Fruit fly (Drosophila melanogaster): Measurements from ENCODE around the gene CG4789.

The CG4789 gene

dm6 chrX:16791058-16791457 is 9.7 kb upstream of the CG4789 start, which contains the start of gene Rrp45 (continued):
- no peak for TF ChIP-seq CG10543 (GFP tag; optimal IDR thresholded peaks at IDR 0.05)
- no peak for TF ChIP-seq Optix (GFP tag; IDR thresholded peaks at IDR 0.05)
- TF ChIP-seq CG1832 (GFP tag; optimal IDR thresholded peaks at IDR 0.05), result no peak
- TF ChIP-seq kay (GFP tag; optimal IDR thresholded peaks at IDR 0.05), result no peak
- no peak for TF ChIP-seq CG7839 (tag; optimal IDR thresholded peaks at IDR 0.05)
- no peak for TF ChIP-seq gcm2 (GFP tag; optimal IDR thresholded peaks at IDR 0.05)
- TF ChIP-seq CG6813 (GFP tag; optimal IDR thresholded peaks at IDR 0.05), result no peak
- TF ChIP-seq Bteb2 (GFP tag; optimal IDR thresholded peaks at IDR 0.05), result no peak
- no peak for TF ChIP-seq CG6175 (GFP tag; IDR thresholded peaks at IDR 0.05)
- peak; percentile 73 for TF ChIP-seq row (GFP tag; IDR thresholded peaks at IDR 0.05)
- no peak for TF ChIP-seq onecut (GFP tag; IDR thresholded peaks at IDR 0.05)
- TF ChIP-seq CG7963 (GFP tag; IDR thresholded peaks at IDR 0.05; ENCODE audit: partially characterized antibody), result no peak
- TF ChIP-seq salm (tag; optimal IDR thresholded peaks at IDR 0.05), result no peak
- no peak for TF ChIP-seq emc (GFP tag; optimal IDR thresholded peaks at IDR 0.05)
- no peak for TF ChIP-seq D19A (tag; optimal IDR thresholded peaks at IDR 0.05)
- no peak for TF ChIP-seq Bgb (GFP tag; IDR thresholded peaks at IDR 0.05; ENCODE audit: partially characterized antibody)
- peak; percentile 99 for TF ChIP-seq CG15514 (GFP tag; optimal IDR thresholded peaks at IDR 0.05)
- no peak for TF ChIP-seq fu2 (GFP tag; optimal IDR thresholded peaks at IDR 0.05)
- no peak for TF ChIP-seq CG6791 (GFP tag; IDR thresholded peaks at IDR 0.05; ENCODE audit: partially characterized antibody)
- TF ChIP-seq CG7745 (tag; optimal IDR thresholded peaks at IDR 0.05), result no peak
- no peak for TF ChIP-seq Six4 (GFP tag; optimal IDR thresholded peaks at IDR 0.05)
- no peak for TF ChIP-seq nau (GFP tag; optimal IDR thresholded peaks at IDR 0.05)
- TF ChIP-seq Usf (GFP tag; optimal IDR thresholded peaks at IDR 0.05), result no peak
- TF ChIP-seq CG10654 (GFP tag; optimal IDR thresholded peaks at IDR 0.05), result no peak
- no peak for TF ChIP-seq gfzf (GFP tag; optimal IDR thresholded peaks at IDR 0.05)
- no peak for TF ChIP-seq CG6254 (GFP tag; optimal IDR thresholded peaks at IDR 0.05)
- peak; percentile 16 for TF ChIP-seq BEAF-32 (GFP tag; optimal IDR thresholded peaks at IDR 0.05)
- no peak for TF ChIP-seq CG11247 (GFP tag; IDR thresholded peaks at IDR 0.05)
- no peak for TF ChIP-seq schlank (tag; optimal IDR thresholded peaks at IDR 0.05)
- no peak for TF ChIP-seq CG17568 (GFP tag; optimal IDR thresholded peaks at IDR 0.05)
- TF ChIP-seq CG10431 (GFP tag; optimal IDR thresholded peaks at IDR 0.05), result peak; percentile 96
- no peak for TF ChIP-seq ci (GFP tag; IDR thresholded peaks at IDR 0.05)
- no peak for TF ChIP-seq CG11696 (GFP tag; IDR thresholded peaks at IDR 0.05)
- no peak for TF ChIP-seq Hsf (GFP tag; optimal IDR thresholded peaks at IDR 0.05)
- TF ChIP-seq CG17361 (GFP tag; IDR thresholded peaks at IDR 0.05), result no peak
- TF ChIP-seq Doc2 (GFP tag; IDR thresholded peaks at IDR 0.05), result no peak
- TF ChIP-seq CG1603 (tag; optimal IDR thresholded peaks at IDR 0.05), result no peak
- TF ChIP-seq Neu2 (GFP tag; optimal IDR thresholded peaks at IDR 0.05; ENCODE audit: borderline replicate concordance), result no peak
- TF ChIP-seq chm (GFP tag; IDR thresholded peaks at IDR 0.05), result no peak
- no peak for TF ChIP-seq CG13296 (GFP tag; optimal IDR thresholded peaks at IDR 0.05)
- no peak for TF ChIP-seq oc (tag; optimal IDR thresholded peaks at IDR 0.05)
- peak; percentile 31 for TF ChIP-seq pzg (GFP tag; optimal IDR thresholded peaks at IDR 0.05)
- no peak for TF ChIP-seq Sry-β (GFP tag; optimal IDR thresholded peaks at IDR 0.05)
- no peak for TF ChIP-seq inv (GFP tag; IDR thresholded peaks at IDR 0.05; ENCODE audit: partially characterized antibody)
- TF ChIP-seq pros (GFP tag; optimal IDR thresholded peaks at IDR 0.05), result no peak
- no peak for TF ChIP-seq sima (GFP tag; optimal IDR thresholded peaks at IDR 0.05)
- no peak for TF ChIP-seq CG4360 (GFP tag; IDR thresholded peaks at IDR 0.05)
- TF ChIP-seq Ravus (GFP tag; IDR thresholded peaks at IDR 0.05), result no peak
- TF ChIP-seq kni (GFP tag; optimal IDR thresholded peaks at IDR 0.05), result no peak
- no peak for TF ChIP-seq CG10462 (GFP tag; optimal IDR thresholded peaks at IDR 0.05)
- no peak for TF ChIP-seq Hmr (GFP tag; optimal IDR thresholded peaks at IDR 0.05)

Measured in whole organism, embryonic.